Fruit fly (Drosophila melanogaster) whole organism, wandering third instar larva: Measurements from ENCODE around the gene CG44815.

Experiments
- Abd-B ChIP-seq: fragments of >200 bp; optimal IDR thresholded peaks from 2 replicates; lab custom pipeline; 2017; ENCODE audit warnings: missing biosample characterization, missing genetic modification characterization
- CG32264 ChIP-seq: fragments of 200-800 bp; sonication (Bioruptor generic); optimal IDR thresholded peaks from 2 replicates; lab custom pipeline; 2016; ENCODE audit warnings: missing biosample characterization, missing genetic modification characterization
- CG9705 ChIP-seq: fragments of 200-800 bp; sonication (Bioruptor generic); optimal IDR thresholded peaks from 2 replicates; lab custom pipeline; 2018; ENCODE audit warnings: missing biosample characterization, mild to moderate bottlenecking, missing genetic modification characterization
- CrebA ChIP-seq: fragments of 200-800 bp; sonication (Bioruptor generic); optimal IDR thresholded peaks from 2 replicates; lab custom pipeline; 2016; ENCODE audit warnings: missing biosample characterization, mild to moderate bottlenecking, missing genetic modification characterization, borderline replicate concordance
- Dfd ChIP-seq: fragments of >200 bp; optimal IDR thresholded peaks from 2 replicates; lab custom pipeline; 2017; ENCODE audit warnings: missing biosample characterization, missing genetic modification characterization
- Dif ChIP-seq: fragments of 200-275, 200-300 bp; sonication (Bioruptor generic); optimal IDR thresholded peaks from 2 replicates; lab custom pipeline; 2018; ENCODE audit warnings: missing biosample characterization, missing genetic modification characterization; ENCODE audit not compliant: partially characterized antibody
- HLH106 ChIP-seq: fragments of 200-800 bp; optimal IDR thresholded peaks from 3 replicates; lab custom pipeline; 2019; ENCODE audit warnings: missing biosample characterization, mild to moderate bottlenecking, missing genetic modification characterization, moderate library complexity
- Hnf4 ChIP-seq: fragments of 200-800 bp; sonication (Bioruptor generic); optimal IDR thresholded peaks from 2 replicates; lab custom pipeline; 2016; ENCODE audit warnings: missing biosample characterization, mild to moderate bottlenecking, missing genetic modification characterization
- Hr78 ChIP-seq: fragments of >200 bp; optimal IDR thresholded peaks from 2 replicates; lab custom pipeline; 2017; ENCODE audit warnings: missing biosample characterization, missing genetic modification characterization
- Hr83 ChIP-seq: fragments of 200-300 bp; sonication (Bioruptor generic); optimal IDR thresholded peaks from 2 replicates; lab custom pipeline; 2016; ENCODE audit warnings: missing biosample characterization, mild to moderate bottlenecking, missing genetic modification characterization, moderate library complexity; ENCODE audit not compliant: poor library complexity, severe bottlenecking
- Jra ChIP-seq: sonication (Bioruptor generic); optimal IDR thresholded peaks from 2 replicates; lab custom pipeline; 2016; ENCODE audit warnings: missing biosample characterization, missing genetic modification characterization
- Mio ChIP-seq: sonication (Bioruptor generic); optimal IDR thresholded peaks from 2 replicates; lab custom pipeline; 2016; ENCODE audit warnings: missing biosample characterization, missing genetic modification characterization
- Myc ChIP-seq: fragments of >200 bp; optimal IDR thresholded peaks from 2 replicates; lab custom pipeline; 2017
- N ChIP-seq: fragments of >200 bp; optimal IDR thresholded peaks from 2 replicates; lab custom pipeline; 2018; ENCODE audit warnings: missing biosample characterization, missing external identifiers, missing genetic modification characterization
- OdsH ChIP-seq: fragments of 200-800 bp; sonication (Bioruptor generic); optimal IDR thresholded peaks from 2 replicates; lab custom pipeline; 2016; ENCODE audit warnings: missing biosample characterization, mild to moderate bottlenecking, missing genetic modification characterization
- Rel ChIP-seq, 2 experiments: fragments of 200-800 bp; sonication (Bioruptor generic) in 1 of 2; optimal IDR thresholded peaks; 2 replicates in 1 of 2; 3 replicates in 1 of 2; lab custom pipeline; 2016 to 2019; ENCODE audit warnings: mild to moderate bottlenecking in 2 of 2, missing biosample characterization in 2 of 2, missing genetic modification characterization in 2 of 2, moderate library complexity in 1 of 2
- Sp1 ChIP-seq: fragments of 200-800 bp; sonication (Bioruptor generic); optimal IDR thresholded peaks from 3 replicates; lab custom pipeline; 2019; ENCODE audit warnings: missing biosample characterization, mild to moderate bottlenecking, missing genetic modification characterization, moderate library complexity
- Vsx2 ChIP-seq: fragments of 200-300, 225-300 bp; sonication (Bioruptor generic); optimal IDR thresholded peaks from 2 replicates; lab custom pipeline; 2018; ENCODE audit warnings: missing biosample characterization, missing genetic modification characterization; ENCODE audit not compliant: partially characterized antibody
- br ChIP-seq: fragments of 200-800 bp; sonication (Bioruptor generic); optimal IDR thresholded peaks from 2 replicates; lab custom pipeline; 2016; ENCODE audit warnings: missing biosample characterization, missing genetic modification characterization
- brk ChIP-seq: fragments of 200-800 bp; sonication (Bioruptor generic); optimal IDR thresholded peaks from 2 replicates; lab custom pipeline; 2016; ENCODE audit warnings: missing biosample characterization, mild to moderate bottlenecking, missing genetic modification characterization
- dl ChIP-seq, 2 experiments: fragments of 175-275, 200-275 bp in 1 of 2; fragments of 200-275 bp in 1 of 2; sonication (Bioruptor generic); optimal IDR thresholded peaks; lab custom pipeline; 2018; ENCODE audit warnings: mild to moderate bottlenecking in 2 of 2, missing biosample characterization in 2 of 2, missing genetic modification characterization in 2 of 2, moderate library complexity in 2 of 2; ENCODE audit not compliant: partially characterized antibody in 2 of 2, insufficient read depth in 1 of 2
- dmrt93B ChIP-seq: fragments of 200-800 bp; sonication (Bioruptor generic); optimal IDR thresholded peaks from 2 replicates; lab custom pipeline; 2018; ENCODE audit warnings: missing biosample characterization, mild to moderate bottlenecking, missing genetic modification characterization
- dsf ChIP-seq: sonication (Bioruptor generic); optimal IDR thresholded peaks from 2 replicates; lab custom pipeline; 2016; ENCODE audit warnings: missing biosample characterization, missing genetic modification characterization, borderline replicate concordance
- ey ChIP-seq: fragments of 200-800 bp; sonication (Bioruptor generic); optimal IDR thresholded peaks from 2 replicates; lab custom pipeline; 2016; ENCODE audit warnings: missing biosample characterization, missing genetic modification characterization
- foxo ChIP-seq, 2 experiments: fragments of 200-800 bp; sonication (Bioruptor generic); optimal IDR thresholded peaks; 2 replicates in 1 of 2; 3 replicates in 1 of 2; lab custom pipeline; 2016 to 2017; ENCODE audit warnings: missing biosample characterization in 2 of 2, missing genetic modification characterization in 2 of 2
- fru ChIP-seq: fragments of 200-800 bp; sonication (Bioruptor generic); optimal IDR thresholded peaks from 3 replicates; lab custom pipeline; 2016; ENCODE audit warnings: missing biosample characterization, mild to moderate bottlenecking, missing genetic modification characterization
- h ChIP-seq: fragments of 200-800 bp; sonication (Bioruptor generic); optimal IDR thresholded peaks from 3 replicates; lab custom pipeline; 2016; ENCODE audit warnings: missing biosample characterization, mild to moderate bottlenecking, missing genetic modification characterization
- jim ChIP-seq: fragments of 175-275, 200-325 bp; sonication (Bioruptor generic); optimal IDR thresholded peaks from 2 replicates; lab custom pipeline; 2016; ENCODE audit warnings: missing biosample characterization, mild to moderate bottlenecking, missing genetic modification characterization
- lola ChIP-seq: fragments of >200 bp; optimal IDR thresholded peaks from 2 replicates; lab custom pipeline; 2017; ENCODE audit warnings: missing biosample characterization, missing genetic modification characterization
- psq ChIP-seq: fragments of 200-800 bp; sonication (Bioruptor generic); optimal IDR thresholded peaks from 3 replicates; lab custom pipeline; 2017; ENCODE audit warnings: missing biosample characterization, mild to moderate bottlenecking, missing genetic modification characterization, moderate library complexity
- rgr ChIP-seq: fragments of 200-800 bp; sonication (Bioruptor generic); optimal IDR thresholded peaks from 3 replicates; lab custom pipeline; 2016; ENCODE audit warnings: missing biosample characterization, mild to moderate bottlenecking, missing genetic modification characterization
- sage ChIP-seq: fragments of 200-800 bp; sonication (Bioruptor generic); optimal IDR thresholded peaks from 2 replicates; lab custom pipeline; 2016; ENCODE audit warnings: missing biosample characterization, mild to moderate bottlenecking, missing genetic modification characterization
- sv ChIP-seq: fragments of 200-800 bp; sonication (Bioruptor generic); optimal IDR thresholded peaks from 3 replicates; lab custom pipeline; 2016; ENCODE audit warnings: missing biosample characterization, missing genetic modification characterization
- tai ChIP-seq: sonication (Bioruptor generic); optimal IDR thresholded peaks from 2 replicates; lab custom pipeline; 2016; ENCODE audit warnings: missing biosample characterization, missing genetic modification characterization
- usp ChIP-seq: fragments of >200 bp; optimal IDR thresholded peaks from 2 replicates; lab custom pipeline; 2017; ENCODE audit warnings: missing biosample characterization, missing genetic modification characterization

CG44815 gene

dm6 chrX:9446162-9446561, at the start of gene CG44815:
TSS of gene CG44815 (minus strand) at chrX:9446212.
- no peak for TF ChIP-seq jim (GFP tag; lab: Kevin White, UChicago)
- TF ChIP-seq dsf = no peak
- TF ChIP-seq lola = no peak
- no peak for TF ChIP-seq CG32264
- TF ChIP-seq Sp1 (GFP tag; lab: Kevin White, UChicago) = no peak
- no peak for TF ChIP-seq Dfd
- TF ChIP-seq ey (GFP tag; lab: Kevin White, UChicago) = no peak
- no peak for TF ChIP-seq brk (GFP tag; lab: Kevin White, UChicago)
- no peak for TF ChIP-seq OdsH (GFP tag; lab: Kevin White, UChicago)
- TF ChIP-seq N (GFP tag; lab: Kevin White, UChicago) = no peak
- no peak for TF ChIP-seq usp (GFP tag; lab: Kevin White, UChicago)
- TF ChIP-seq CG9705 (GFP tag; lab: Kevin White, UChicago) = no peak
- no peak for TF ChIP-seq psq (GFP tag; lab: Kevin White, UChicago)
- TF ChIP-seq tai = no peak
- no peak for TF ChIP-seq Jra (GFP tag; lab: Kevin White, UChicago)
- TF ChIP-seq h (GFP tag; lab: Kevin White, UChicago) = no peak
- TF ChIP-seq Myc (lab: Kevin White, UChicago) = no peak

- TF ChIP-seq rgr (GFP tag; lab: Kevin White, UChicago) = peak; percentile 15
- no peak for TF ChIP-seq sv (GFP tag; lab: Kevin White, UChicago)
- TF ChIP-seq ey (GFP tag; lab: Kevin White, UChicago) = peak; percentile 10
- TF ChIP-seq foxo (GFP tag; optimal IDR thresholded peaks at IDR 0.05; lab: Kevin White, UChicago) = peak in 1 of 2 experiments; percentile 18
- TF ChIP-seq Vsx2 (GFP tag; lab: Kevin White, UChicago) = no peak
- no peak for TF ChIP-seq lola
- no peak for TF ChIP-seq Dif (GFP tag; lab: Kevin White, UChicago)
- no peak for TF ChIP-seq Sp1 (GFP tag; lab: Kevin White, UChicago)
- TF ChIP-seq h (GFP tag; lab: Kevin White, UChicago) = peak; percentile 7
- peak; percentile 16 for TF ChIP-seq fru (GFP tag; lab: Kevin White, UChicago)
- no peak for TF ChIP-seq N (GFP tag; lab: Kevin White, UChicago)
- TF ChIP-seq HLH106 (tag; lab: Kevin White, UChicago) = no peak
- TF ChIP-seq Hr83 (GFP tag; lab: Kevin White, UChicago) = no peak
Measured at dm6 chrX:9494103-9494502, 48.1 kb upstream of the CG44815 start.

- TF ChIP-seq sage (GFP tag; lab: Kevin White, UChicago) = no peak
- TF ChIP-seq brk (GFP tag; lab: Kevin White, UChicago) = no peak
- TF ChIP-seq Vsx2 (GFP tag; lab: Kevin White, UChicago) = no peak
- peak; percentile 66 for TF ChIP-seq sv (GFP tag; lab: Kevin White, UChicago)
- no peak for TF ChIP-seq Jra (GFP tag; lab: Kevin White, UChicago)
- no peak for TF ChIP-seq Myc (lab: Kevin White, UChicago)
- TF ChIP-seq Rel (GFP tag; optimal IDR thresholded peaks at IDR 0.05; lab: Kevin White, UChicago) = no peak
- TF ChIP-seq Rel (tag; optimal IDR thresholded peaks at IDR 0.05; lab: Kevin White, UChicago) = no peak
- TF ChIP-seq Abd-B = no peak
- TF ChIP-seq dmrt93B (GFP tag; lab: Kevin White, UChicago) = peak; percentile 45
- peak; percentile 51 for TF ChIP-seq fru (GFP tag; lab: Kevin White, UChicago)
- TF ChIP-seq rgr (GFP tag; lab: Kevin White, UChicago) = peak; percentile 54
- no peak for TF ChIP-seq CrebA (GFP tag; lab: Kevin White, UChicago)
- peak; percentile 10 for TF ChIP-seq br (GFP tag; lab: Kevin White, UChicago)
- TF ChIP-seq h (GFP tag; lab: Kevin White, UChicago) = peak; percentile 70
- TF ChIP-seq Dif (GFP tag; lab: Kevin White, UChicago) = no peak
- no peak for TF ChIP-seq tai
- TF ChIP-seq CG32264 = no peak
- TF ChIP-seq dsf = no peak
- TF ChIP-seq psq (GFP tag; lab: Kevin White, UChicago) = peak; percentile 4
- TF ChIP-seq Hnf4 (GFP tag; lab: Kevin White, UChicago) = peak; percentile 44
- no peak for TF ChIP-seq Mio
- no peak for TF ChIP-seq dl (GFP tag; optimal IDR thresholded peaks at IDR 0.05; lab: Kevin White, UChicago; ENCODE audit: insufficient read depth in 1 of 2, partially characterized antibody in 2 of 2)
- TF ChIP-seq foxo (GFP tag; optimal IDR thresholded peaks at IDR 0.05; lab: Kevin White, UChicago) = peak in 1 of 2 experiments; percentile 72
- TF ChIP-seq OdsH (GFP tag; lab: Kevin White, UChicago) = peak; percentile 28
- no peak for TF ChIP-seq lola
- TF ChIP-seq HLH106 (tag; lab: Kevin White, UChicago) = peak; percentile 17
- no peak for TF ChIP-seq N (GFP tag; lab: Kevin White, UChicago)
- no peak for TF ChIP-seq usp (GFP tag; lab: Kevin White, UChicago)
- TF ChIP-seq Sp1 (GFP tag; lab: Kevin White, UChicago) = peak; percentile 53
- no peak for TF ChIP-seq Dfd
- no peak for TF ChIP-seq jim (GFP tag; lab: Kevin White, UChicago)
- TF ChIP-seq ey (GFP tag; lab: Kevin White, UChicago) = peak; percentile 55
- TF ChIP-seq CG9705 (GFP tag; lab: Kevin White, UChicago) = no peak
- TF ChIP-seq Hr78 (GFP tag; lab: Kevin White, UChicago) = no peak
Measured at dm6 chrX:9486802-9487201, 40.8 kb upstream of the CG44815 start.
